Worm (Caenorhabditis elegans) whole organism, L2 larva: ENCODE measurements around the gene nhr-205.

Source experiments
- R02D3.7 ChIP-seq: fragments of 150-350 bp; optimal IDR thresholded peaks from 2 replicates; lab custom pipeline; 2014; ENCODE audit warnings: missing biosample characterization, missing genetic modification characterization
- ama-1 ChIP-seq: fragments of 150-350 bp; optimal IDR thresholded peaks from 2 replicates; lab custom pipeline; 2018; ENCODE audit warnings: inconsistent platforms

DNA sequence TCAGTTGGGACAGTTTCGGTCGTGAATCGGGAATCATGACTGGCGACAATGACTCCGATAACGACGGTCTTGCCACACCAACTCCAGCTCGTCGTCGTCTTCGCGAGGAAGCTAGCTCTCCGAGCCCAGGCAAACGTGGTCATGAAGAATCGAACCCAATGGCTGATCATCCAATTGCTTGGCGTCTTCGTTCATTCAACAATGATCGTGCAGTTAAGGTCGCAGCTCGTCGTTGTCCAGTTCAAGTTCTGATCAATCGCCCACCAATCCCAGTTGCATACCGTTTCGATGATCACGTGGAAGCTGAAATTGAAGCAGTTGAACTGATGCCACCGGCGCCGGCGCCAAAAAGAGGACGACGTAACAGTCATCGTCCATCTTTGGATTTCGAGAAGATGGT, 34.4 kb downstream of the nhr-205 start:
- no peak for TF ChIP-seq R02D3.7 (tag; lab: Kevin White, UChicago)
- no peak for TF ChIP-seq ama-1 (lab: Kevin White, UChicago)
